Worm (Caenorhabditis elegans) whole organism, L4/young adult: ENCODE data around the gene gck-2.

Experiments
- W03F9.2 ChIP-seq: fragments of 150-350 bp; optimal IDR thresholded peaks from 2 replicates; lab custom pipeline; 2014; ENCODE audit warnings: missing biosample characterization, missing genetic modification characterization
- dao-5 ChIP-seq: sonication (generic microtip); optimal IDR thresholded peaks from 2 replicates; lab custom pipeline; 2016; ENCODE audit warnings: missing genotype, missing genetic modification characterization, moderate library complexity, missing compliant biosample characterization
- him-1 ChIP-seq: sonication (generic microtip); optimal IDR thresholded peaks from 2 replicates; lab custom pipeline; 2016; ENCODE audit warnings: missing genotype, missing genetic modification reagents, missing genetic modification characterization, missing compliant biosample characterization

DNA sequence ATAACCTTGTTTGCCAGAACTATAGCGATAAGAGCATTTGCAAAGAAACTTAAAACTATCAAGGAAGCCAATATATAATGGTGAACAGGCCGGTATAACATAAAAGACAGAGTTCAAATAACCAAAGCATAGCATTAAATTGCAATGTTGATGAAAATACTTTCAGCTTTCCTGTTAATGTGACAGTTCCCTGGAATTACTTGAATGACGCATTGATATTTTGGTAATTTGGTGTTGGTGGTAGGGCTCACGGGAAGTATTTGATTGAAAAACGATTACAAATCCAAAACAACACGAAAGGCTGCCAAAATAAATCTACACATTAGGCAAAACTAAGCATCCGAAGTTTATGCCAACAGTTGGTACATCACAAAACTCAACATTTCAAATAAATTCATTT is 16.5 kb upstream of the gck-2 start, which contains the start of gene dmsr-16:
- TF ChIP-seq dao-5 (tag; lab: Kevin White, UChicago) (no peak), him-1 (no peak), W03F9.2 (no peak)
